Fruit fly (Drosophila melanogaster) whole organism, embryonic: ENCODE results near the gene CG4730.
A peak's percentile ranks its signal among the peaks of the same experiment; 100 is the strongest.

Experiments used
- Bgb ChIP-seq: fragments of 200-800 bp; sonication (Bioruptor generic); IDR thresholded peaks from 2 replicates; pipeline ENCODE4 v1.3.6; 2022; ENCODE audit warnings: missing biosample characterization, missing genetic modification characterization; ENCODE audit not compliant: partially characterized antibody
- CG10147 ChIP-seq: fragments of 200-800 bp; sonication (Bioruptor generic); optimal IDR thresholded peaks from 2 replicates; lab custom pipeline; 2019; ENCODE audit warnings: missing biosample characterization, mild to moderate bottlenecking, missing genetic modification characterization, moderate library complexity
- CG10979 ChIP-seq: fragments of 200-800 bp; sonication (Bioruptor generic); optimal IDR thresholded peaks from 2 replicates; lab custom pipeline; 2018; ENCODE audit warnings: missing biosample characterization, mild to moderate bottlenecking, missing genetic modification characterization, moderate library complexity
- CG11456 ChIP-seq: fragments of 200-800 bp; sonication (Bioruptor generic); IDR thresholded peaks from 3 replicates; pipeline ENCODE4 v1.3.6; 2022; ENCODE audit warnings: missing biosample characterization, missing genetic modification characterization
- CG11723 ChIP-seq: fragments of 200-800 bp; sonication (Bioruptor generic); optimal IDR thresholded peaks from 2 replicates; lab custom pipeline; 2017; ENCODE audit warnings: missing biosample characterization, mild to moderate bottlenecking, missing genetic modification characterization
- CG1233 ChIP-seq: fragments of 200-800 bp; sonication (Bioruptor generic); optimal IDR thresholded peaks from 4 replicates; lab custom pipeline; 2018; ENCODE audit warnings: missing biosample characterization, mild to moderate bottlenecking, missing genetic modification characterization
- CG13424 ChIP-seq: fragments of 200-800 bp; sonication (Bioruptor generic); optimal IDR thresholded peaks from 2 replicates; lab custom pipeline; 2019; ENCODE audit warnings: missing biosample characterization, mild to moderate bottlenecking, missing genetic modification characterization, moderate library complexity
- CG14667 ChIP-seq: fragments of 200-800 bp; sonication (Bioruptor generic); IDR thresholded peaks from 2 replicates; pipeline ENCODE4 v1.3.6; 2022; ENCODE audit warnings: missing biosample characterization, missing genetic modification characterization
- CG1603 ChIP-seq: fragments of 200-800 bp; sonication (Bioruptor generic); optimal IDR thresholded peaks from 2 replicates; lab custom pipeline; 2019; ENCODE audit warnings: missing biosample characterization, mild to moderate bottlenecking, missing genetic modification characterization, moderate library complexity
- CG1647 ChIP-seq: fragments of 200-800 bp; sonication (Bioruptor generic); optimal IDR thresholded peaks from 3 replicates; lab custom pipeline; 2016; ENCODE audit warnings: missing biosample characterization, missing genetic modification characterization
- CG18011 ChIP-seq: fragments of 200-800 bp; sonication (Bioruptor generic); optimal IDR thresholded peaks from 2 replicates; lab custom pipeline; 2017; ENCODE audit warnings: missing biosample characterization, missing genetic modification characterization, mild to moderate bottlenecking, moderate library complexity, missing genotype
- CG2120 ChIP-seq: fragments of 200-800 bp; sonication (Bioruptor generic); optimal IDR thresholded peaks from 3 replicates; lab custom pipeline; 2016; ENCODE audit warnings: missing biosample characterization, missing genetic modification characterization
- CG2199 ChIP-seq: fragments of 200-800 bp; sonication (Bioruptor generic); IDR thresholded peaks from 3 replicates; pipeline ENCODE4 v1.3.6; 2022; ENCODE audit warnings: missing biosample characterization, missing genetic modification characterization
- CG30431 ChIP-seq: fragments of 200-800 bp; sonication (Bioruptor generic); optimal IDR thresholded peaks from 2 replicates; lab custom pipeline; 2017; ENCODE audit warnings: missing biosample characterization, missing genetic modification characterization
- CG3847 ChIP-seq: fragments of 200-800 bp; sonication (Bioruptor generic); IDR thresholded peaks from 2 replicates; pipeline ENCODE4 v1.3.6; 2022; ENCODE audit warnings: missing biosample characterization, missing genetic modification characterization
- CkIIα-i1 ChIP-seq: fragments of 200-800 bp; sonication (Bioruptor generic); IDR thresholded peaks from 2 replicates; pipeline ENCODE4 v1.3.6; 2022; ENCODE audit warnings: missing biosample characterization, missing genetic modification characterization
- Dad ChIP-seq: fragments of 200-800 bp; sonication (Bioruptor generic); optimal IDR thresholded peaks from 3 replicates; lab custom pipeline; 2016; ENCODE audit warnings: missing biosample characterization, missing genetic modification characterization
- Ets65A ChIP-seq: fragments of 200-800 bp; sonication (Bioruptor generic); peaks from one replicate; lab custom pipeline; 2016; ENCODE audit warnings: missing biosample characterization, missing genetic modification characterization
- Gug ChIP-seq: fragments of 200-800 bp; sonication (Bioruptor generic); IDR thresholded peaks from 4 replicates; pipeline ENCODE4 v1.3.6; 2022; ENCODE audit warnings: missing biosample characterization, missing genetic modification characterization
- HLH54F ChIP-seq: fragments of 200-800 bp; sonication (Bioruptor generic); optimal IDR thresholded peaks from 3 replicates; lab custom pipeline; 2016; ENCODE audit warnings: missing biosample characterization, missing genetic modification characterization
- Hand ChIP-seq: fragments of 200-800 bp; sonication (Bioruptor generic); optimal IDR thresholded peaks from 2 replicates; lab custom pipeline; 2017; ENCODE audit warnings: mild to moderate bottlenecking, missing biosample characterization, missing genetic modification reagents, missing genetic modification characterization
- HmgZ ChIP-seq: fragments of 200-800 bp; sonication (Bioruptor generic); optimal IDR thresholded peaks from 2 replicates; lab custom pipeline; 2018; ENCODE audit warnings: missing biosample characterization, mild to moderate bottlenecking, missing genetic modification characterization
- MTF-1 ChIP-seq: fragments of 200-800 bp; sonication (Bioruptor generic); optimal IDR thresholded peaks from 2 replicates; lab custom pipeline; 2018; ENCODE audit warnings: missing biosample characterization, mild to moderate bottlenecking, missing genetic modification characterization, borderline replicate concordance
- Max ChIP-seq: fragments of 200-800 bp; sonication (Bioruptor generic); optimal IDR thresholded peaks from 2 replicates; lab custom pipeline; 2016; ENCODE audit warnings: missing biosample characterization, mild to moderate bottlenecking, missing genetic modification characterization
- Meics ChIP-seq: fragments of 200-800 bp; sonication (Bioruptor generic); optimal IDR thresholded peaks from 2 replicates; lab custom pipeline; 2017; ENCODE audit warnings: missing biosample characterization, mild to moderate bottlenecking, missing genetic modification characterization
- Nf-YB ChIP-seq: fragments of 200-800 bp; sonication (Bioruptor generic); optimal IDR thresholded peaks from 3 replicates; lab custom pipeline; 2019; ENCODE audit warnings: missing biosample characterization, mild to moderate bottlenecking, missing genetic modification characterization, moderate library complexity
- Oli ChIP-seq: fragments of 200-800 bp; sonication (Bioruptor generic); optimal IDR thresholded peaks from 2 replicates; lab custom pipeline; 2018; ENCODE audit warnings: missing biosample characterization, mild to moderate bottlenecking, missing genetic modification characterization, moderate library complexity
- Scr ChIP-seq: fragments of 200-800 bp; sonication (Bioruptor generic); IDR thresholded peaks from 2 replicates; pipeline ENCODE4 v1.3.6; 2022; ENCODE audit warnings: missing biosample characterization, missing genetic modification characterization; ENCODE audit not compliant: partially characterized antibody
- Sry-β ChIP-seq: fragments of 200-800 bp; sonication (Bioruptor generic); optimal IDR thresholded peaks from 2 replicates; lab custom pipeline; 2018; ENCODE audit warnings: missing biosample characterization, mild to moderate bottlenecking, missing genetic modification characterization, moderate library complexity
- TFAM ChIP-seq: fragments of 200-800 bp; sonication (Bioruptor generic); optimal IDR thresholded peaks from 2 replicates; lab custom pipeline; 2017; ENCODE audit warnings: missing biosample characterization, missing genetic modification characterization, inconsistent platforms
- aop ChIP-seq: fragments of 200-800 bp; sonication (Bioruptor generic); IDR thresholded peaks from 2 replicates; pipeline ENCODE4 v1.3.6; 2022; ENCODE audit warnings: missing biosample characterization, missing genetic modification characterization
- ato ChIP-seq: fragments of 200-800 bp; sonication (Bioruptor generic); IDR thresholded peaks from 2 replicates; pipeline ENCODE4 v1.3.6; 2022; ENCODE audit warnings: missing biosample characterization, missing genetic modification characterization; ENCODE audit not compliant: partially characterized antibody
- bowl ChIP-seq: fragments of 200-800 bp; sonication (Bioruptor generic); IDR thresholded peaks from 2 replicates; pipeline ENCODE4 v1.3.6; 2022; ENCODE audit warnings: missing biosample characterization, missing genetic modification characterization
- cg ChIP-seq: fragments of 200-800 bp; sonication (Bioruptor generic); optimal IDR thresholded peaks from 3 replicates; lab custom pipeline; 2019; ENCODE audit warnings: missing biosample characterization, mild to moderate bottlenecking, missing genetic modification characterization, moderate library complexity
- da ChIP-seq: fragments of 200-800 bp; sonication (Bioruptor generic); optimal IDR thresholded peaks from 2 replicates; lab custom pipeline; 2016; ENCODE audit warnings: missing biosample characterization, missing genetic modification characterization
- emc ChIP-seq: fragments of 200-800 bp; sonication (Bioruptor generic); optimal IDR thresholded peaks from 2 replicates; lab custom pipeline; 2016; ENCODE audit warnings: missing biosample characterization, missing genetic modification characterization
- ewg ChIP-seq: fragments of 200-800 bp; sonication (Bioruptor generic); optimal IDR thresholded peaks from 3 replicates; lab custom pipeline; 2017; ENCODE audit warnings: mild to moderate bottlenecking, missing biosample characterization, missing genetic modification reagents, missing genetic modification characterization
- gce ChIP-seq: fragments of 200-800 bp; sonication (Bioruptor generic); IDR thresholded peaks from 3 replicates; pipeline ENCODE4 v1.3.6; 2022; ENCODE audit warnings: missing biosample characterization, missing genetic modification characterization
- jigr1 ChIP-seq: fragments of 200-800 bp; sonication (Bioruptor generic); IDR thresholded peaks from 3 replicates; pipeline ENCODE4 v1.3.6; 2022; ENCODE audit warnings: missing biosample characterization, missing genetic modification characterization
- mirr ChIP-seq: fragments of 200-800 bp; sonication (Bioruptor generic); optimal IDR thresholded peaks from 3 replicates; lab custom pipeline; 2018; ENCODE audit warnings: missing biosample characterization, mild to moderate bottlenecking, missing genetic modification characterization
- nerfin-1 ChIP-seq: fragments of 200-800 bp; sonication (Bioruptor generic); optimal IDR thresholded peaks from 3 replicates; lab custom pipeline; 2019; ENCODE audit warnings: missing biosample characterization, mild to moderate bottlenecking, missing genetic modification characterization, moderate library complexity
- psq ChIP-seq: fragments of 200-800 bp; sonication (Bioruptor generic); optimal IDR thresholded peaks from 2 replicates; lab custom pipeline; 2017; ENCODE audit warnings: missing biosample characterization, missing genetic modification characterization
- rib ChIP-seq: fragments of 200-800 bp; sonication (Bioruptor generic); IDR thresholded peaks from 2 replicates; pipeline ENCODE4 v1.3.6; 2022; ENCODE audit warnings: missing biosample characterization, missing genetic modification characterization
- sens ChIP-seq: fragments of 200-800 bp; sonication (Bioruptor generic); peaks from one replicate; lab custom pipeline; 2016; ENCODE audit warnings: missing biosample characterization, missing genetic modification characterization
- seq ChIP-seq: fragments of 200-800 bp; sonication (Bioruptor generic); IDR thresholded peaks from 2 replicates; pipeline ENCODE4 v1.3.6; 2022; ENCODE audit warnings: missing biosample characterization, missing genetic modification characterization
- sisA ChIP-seq: fragments of 200-800 bp; sonication (Bioruptor generic); IDR thresholded peaks from 2 replicates; pipeline ENCODE4 v1.3.6; 2022; ENCODE audit warnings: missing biosample characterization, missing genetic modification characterization
- so ChIP-seq: fragments of 200-800 bp; sonication (Bioruptor generic); IDR thresholded peaks from 3 replicates; pipeline ENCODE4 v1.3.6; 2022; ENCODE audit warnings: missing biosample characterization, missing genetic modification characterization
- sob ChIP-seq: fragments of 200-800 bp; sonication (Bioruptor generic); IDR thresholded peaks from 2 replicates; pipeline ENCODE4 v1.3.6; 2022; ENCODE audit warnings: missing biosample characterization, missing genetic modification characterization
- sr ChIP-seq: fragments of 200-800 bp; sonication (Bioruptor generic); IDR thresholded peaks from 3 replicates; pipeline ENCODE4 v1.3.6; 2022; ENCODE audit warnings: missing biosample characterization, missing genetic modification characterization
- stwl ChIP-seq: fragments of 200-800 bp; sonication (Bioruptor generic); optimal IDR thresholded peaks from 3 replicates; lab custom pipeline; 2018; ENCODE audit warnings: missing biosample characterization, mild to moderate bottlenecking, missing genetic modification characterization, moderate library complexity
- trem ChIP-seq: fragments of 200-800 bp; optimal IDR thresholded peaks from 3 replicates; lab custom pipeline; 2019; ENCODE audit warnings: missing biosample characterization, mild to moderate bottlenecking, missing genetic modification characterization, moderate library complexity

CG4730 gene

dm6 chr3R:25652066-25652720 lies 26.3 kb downstream of the CG4730 start (continued):
- TF ChIP-seq gce (GFP tag; lab: Robert Waterston, UW) (no peak), TFAM (GFP tag; lab: Kevin White, UChicago) (no peak), HmgZ (peak; percentile 68), ato (GFP tag; lab: Robert Waterston, UW) (peak; percentile 33; the same call in 1 of the 2 replicates), bowl (no peak), HLH54F (no peak), CG2120 (no peak), emc (GFP tag; lab: Kevin White, UChicago) (no peak), CG30431 (GFP tag; lab: Kevin White, UChicago) (no peak), Dad (GFP tag; lab: Kevin White, UChicago) (no peak), Bgb (peak; percentile 38; the same call in 1 of the 2 replicates), MTF-1 (GFP tag; lab: Kevin White, UChicago) (no peak), da (GFP tag; lab: Kevin White, UChicago) (no peak), CG3847 (no peak), CG1647 (GFP tag; lab: Kevin White, UChicago) (no peak), CG11723 (GFP tag; lab: Kevin White, UChicago) (no peak), trem (tag; lab: Kevin White, UChicago) (no peak), sr (GFP tag; lab: Robert Waterston, UW) (no peak), Nf-YB (GFP tag; lab: Kevin White, UChicago) (no peak), CG18011 (peak; percentile 97), CG2199 (GFP tag; lab: Robert Waterston, UW) (no peak), cg (GFP tag; lab: Kevin White, UChicago) (no peak), Ets65A (GFP tag; lab: Kevin White, UChicago) (peak; percentile 76), sens (GFP tag; lab: Kevin White, UChicago) (no peak), Sry-β (GFP tag; lab: Kevin White, UChicago) (no peak), Scr (GFP tag; lab: Robert Waterston, UW) (no peak), CG10147 (peak; percentile 19), sisA (GFP tag; lab: Robert Waterston, UW) (no peak), aop (no peak), CG1603 (no peak), CG1233 (GFP tag; lab: Kevin White, UChicago) (no peak), Meics (peak; percentile 93), Max (no peak), so (GFP tag; lab: Robert Waterston, UW) (no peak), Oli (tag; lab: Kevin White, UChicago) (no peak), jigr1 (no peak), stwl (no peak), mirr (peak; percentile 68), Gug (no peak), psq (GFP tag; lab: Kevin White, UChicago) (no peak), sob (GFP tag; lab: Robert Waterston, UW) (0 out of 2 replicates have a peak, but pooled peaks have one; percentile 23), CG10979 (tag; lab: Kevin White, UChicago) (no peak), Hand (GFP tag; lab: Kevin White, UChicago) (no peak), seq (GFP tag; lab: Robert Waterston, UW) (no peak), rib (GFP tag; lab: Robert Waterston, UW) (no peak), CG13424 (tag; lab: Kevin White, UChicago) (no peak), CkIIα-i1 (GFP tag; lab: Robert Waterston, UW) (no peak), CG11456 (GFP tag; lab: Robert Waterston, UW) (no peak), CG14667 (GFP tag; lab: Robert Waterston, UW) (no peak), ewg (GFP tag; lab: Kevin White, UChicago) (no peak), nerfin-1 (tag; lab: Kevin White, UChicago) (no peak)
